Fruit fly (Drosophila melanogaster) whole organism: ENCODE measurements around the gene UQCR-14L.

Experiments
- CG8478 ChIP-seq: fragments of >200 bp; optimal IDR thresholded peaks from 2 replicates; lab custom pipeline; 2018; ENCODE audit warnings: inconsistent platforms
- Dll ChIP-seq: fragments of >200 bp; optimal IDR thresholded peaks from 2 replicates; lab custom pipeline; 2017
- EcR ChIP-seq, 2 experiments: fragments of >200 bp; optimal IDR thresholded peaks; 2 replicates each; lab custom pipeline; 2017; ENCODE audit warnings: missing biosample characterization in 2 of 2, missing genetic modification characterization in 2 of 2, missing genetic modification reagents in 2 of 2
- pan ChIP-seq: fragments of >200 bp; optimal IDR thresholded peaks from 2 replicates; lab custom pipeline; 2017
- psq ChIP-seq: fragments of >200 bp; optimal IDR thresholded peaks from 2 replicates; lab custom pipeline; 2017
- usp ChIP-seq: fragments of >200 bp; optimal IDR thresholded peaks from 2 replicates; lab custom pipeline; 2017; ENCODE audit warnings: missing biosample characterization, missing genetic modification characterization, mixed read lengths

DNA sequence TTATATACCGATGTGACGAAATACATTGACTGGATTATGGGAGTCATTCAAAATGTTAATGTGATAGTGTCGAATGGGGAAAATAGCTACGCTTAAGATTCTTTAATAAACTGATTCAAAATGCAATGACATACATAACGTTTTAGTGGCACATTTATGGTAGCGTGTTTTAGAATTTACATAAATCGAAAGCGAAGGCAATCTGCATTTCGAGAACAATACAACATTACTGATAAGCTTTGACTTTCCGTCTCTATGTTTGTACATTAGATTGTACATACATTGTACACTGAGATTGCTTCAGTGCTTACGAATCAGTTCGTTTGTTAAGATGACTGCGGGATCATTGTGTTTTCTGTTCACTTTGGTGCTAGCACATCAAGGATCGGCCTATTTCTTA, 10.4 kb upstream of the UQCR-14L start, which contains the start of gene CG34437:
- TF ChIP-seq psq (lab: Kevin White, UChicago) (no peak), pan (lab: Kevin White, UChicago) (no peak), Dll (no peak), CG8478 (no peak), usp (GFP tag; lab: Kevin White, UChicago) (no peak), EcR (GFP tag; optimal IDR thresholded peaks at IDR 0.05; lab: Kevin White, UChicago) (no peak)
